Worm (Caenorhabditis elegans) whole organism, mixed stage, embryonic: Measurements from ENCODE around the gene aat-8.

Source experiments
- blmp-1 ChIP-seq: fragments of 150-350 bp; optimal IDR thresholded peaks from 2 replicates; lab custom pipeline; 2014; ENCODE audit warnings: missing biosample characterization, missing genetic modification characterization
- ces-1 ChIP-seq: fragments of 150-350 bp; optimal IDR thresholded peaks from 2 replicates; lab custom pipeline; 2014; ENCODE audit warnings: missing biosample characterization, missing genetic modification reagents, missing genetic modification characterization
- elt-3 ChIP-seq: fragments of 150-350 bp; optimal IDR thresholded peaks from 2 replicates; lab custom pipeline; 2014; ENCODE audit warnings: missing biosample characterization, missing genetic modification characterization
- lin-13 ChIP-seq: fragments of 150-350 bp; optimal IDR thresholded peaks from 2 replicates; lab custom pipeline; 2014; ENCODE audit warnings: missing biosample characterization, missing genetic modification characterization
- lsy-2 ChIP-seq: fragments of 150-350 bp; optimal IDR thresholded peaks from 2 replicates; lab custom pipeline; 2014; ENCODE audit warnings: missing biosample characterization, missing genetic modification characterization
- mab-5 ChIP-seq: fragments of 150-350 bp; optimal IDR thresholded peaks from 2 replicates; lab custom pipeline; 2014; ENCODE audit warnings: missing biosample characterization, missing genetic modification characterization
- nhr-2 ChIP-seq: fragments of 150-350 bp; optimal IDR thresholded peaks from 2 replicates; lab custom pipeline; 2014; ENCODE audit warnings: missing biosample characterization, missing genetic modification characterization
- nhr-237 ChIP-seq: fragments of 150-350 bp; optimal IDR thresholded peaks from 2 replicates; lab custom pipeline; 2014; ENCODE audit warnings: missing biosample characterization, missing genetic modification characterization
- nhr-76 ChIP-seq: sonication (generic microtip); optimal IDR thresholded peaks from 2 replicates; lab custom pipeline; 2017; ENCODE audit warnings: missing biosample characterization, missing genetic modification characterization
- sem-2 ChIP-seq: fragments of 200-800 bp; sonication (Bioruptor generic); optimal IDR thresholded peaks from 2 replicates; lab custom pipeline; 2018; ENCODE audit warnings: mild to moderate bottlenecking, missing genetic modification characterization, missing compliant biosample characterization
- snpc-4 ChIP-seq: fragments of 150-350 bp; optimal IDR thresholded peaks from 2 replicates; lab custom pipeline; 2014; ENCODE audit warnings: missing biosample characterization, missing genetic modification characterization
- unc-120 ChIP-seq: sonication (generic microtip); optimal IDR thresholded peaks from 2 replicates; lab custom pipeline; 2017; ENCODE audit warnings: missing genetic modification characterization, missing compliant biosample characterization; ENCODE audit not compliant: poor library complexity, severe bottlenecking
- unc-39 ChIP-seq: fragments of 150-350 bp; optimal IDR thresholded peaks from 2 replicates; lab custom pipeline; 2014; ENCODE audit warnings: missing biosample characterization, missing genetic modification characterization
- unc-62 ChIP-seq: fragments of 150-350 bp; optimal IDR thresholded peaks from 2 replicates; lab custom pipeline; 2014; ENCODE audit warnings: missing biosample characterization, missing genetic modification reagents, missing genetic modification characterization

ce11 chrIV:3878283-3878938 is 13.6 kb upstream of the aat-8 start, which contains the start of gene F37C4.6:
- TF ChIP-seq unc-39 (tag; lab: Kevin White, UChicago) (no peak), lsy-2 (tag; lab: Kevin White, UChicago) (no peak), nhr-2 (tag; lab: Kevin White, UChicago) (no peak), unc-62 (GFP tag; lab: Kevin White, UChicago) (no peak), nhr-76 (tag; lab: Kevin White, UChicago) (no peak), elt-3 (tag; lab: Kevin White, UChicago) (no peak), mab-5 (no peak), sem-2 (GFP tag; lab: Kevin White, UChicago) (no peak), unc-120 (tag; lab: Kevin White, UChicago) (no peak), snpc-4 (tag; lab: Kevin White, UChicago) (no peak), ces-1 (no peak), blmp-1 (no peak), nhr-237 (no peak), lin-13 (tag; lab: Kevin White, UChicago) (no peak)
